Worm (Caenorhabditis elegans) whole organism, L1 larva: ENCODE measurements around the gene W03C9.6.

Source experiments
- hlh-17 ChIP-seq: fragments of 200-800 bp; sonication (Bioruptor generic); optimal IDR thresholded peaks from 2 replicates; lab custom pipeline; 2018; ENCODE audit warnings: missing genetic modification characterization, mild to moderate bottlenecking, missing compliant biosample characterization, moderate library complexity, borderline replicate concordance
- mab-9 ChIP-seq: fragments of 200-800 bp; sonication (Bioruptor generic); IDR thresholded peaks from 2 replicates; pipeline ENCODE4 v1.3.6; 2022; ENCODE audit warnings: missing genetic modification reagents, missing genetic modification characterization, missing compliant biosample characterization
- nhr-11 ChIP-seq: fragments of 150-350 bp; optimal IDR thresholded peaks from 2 replicates; lab custom pipeline; 2014; ENCODE audit warnings: missing biosample characterization, missing genetic modification characterization

DNA sequence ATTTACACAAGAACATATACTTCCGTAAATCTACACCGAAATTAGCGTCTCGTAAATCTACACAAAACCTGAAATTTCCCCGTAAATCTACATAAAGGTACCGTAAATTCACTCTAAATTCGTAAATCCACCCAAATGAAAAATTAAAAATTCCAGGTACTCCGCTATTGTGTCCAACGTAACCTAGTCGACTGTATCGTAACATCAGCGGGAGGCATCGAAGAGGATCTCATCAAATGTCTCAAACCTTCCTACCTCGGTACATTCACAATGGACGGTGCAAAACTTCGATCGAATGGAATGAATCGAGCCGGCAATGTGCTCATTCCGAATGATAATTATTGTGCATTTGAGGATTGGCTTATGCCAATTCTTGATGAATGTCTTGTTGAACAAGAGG, 40.6 kb downstream of the W03C9.6 start:
- TF ChIP-seq nhr-11 (tag; lab: Kevin White, UChicago) (no peak), mab-9 (no peak), hlh-17 (no peak)
